Worm (Caenorhabditis elegans) whole organism, L4 larva: Measurements from ENCODE around the gene srab-16.

Experiments used
- D1046.2 ChIP-seq: fragments of 200-800 bp; sonication (Bioruptor generic); IDR thresholded peaks from 2 replicates; pipeline ENCODE4 v1.3.6; 2022; ENCODE audit warnings: missing genetic modification characterization, missing compliant biosample characterization
- F26F4.8 ChIP-seq: fragments of 200-800 bp; sonication (Bioruptor generic); conservative IDR thresholded peaks from 2 replicates; pipeline ENCODE4 v1.3.6; 2022; ENCODE audit warnings: missing genetic modification characterization, missing compliant biosample characterization
- F37D6.2 ChIP-seq: sonication (generic microtip); optimal IDR thresholded peaks from 2 replicates; lab custom pipeline; 2016; ENCODE audit warnings: mild to moderate bottlenecking, missing genetic modification characterization, missing compliant biosample characterization
- F49E8.2 ChIP-seq: sonication (generic microtip); optimal IDR thresholded peaks from 2 replicates; lab custom pipeline; 2016; ENCODE audit warnings: missing compliant biosample characterization, mild to moderate bottlenecking, missing genetic modification characterization, borderline replicate concordance
- R02D3.7 ChIP-seq: fragments of 150-350 bp; sonication (generic microtip); optimal IDR thresholded peaks from 3 replicates; lab custom pipeline; 2014; ENCODE audit warnings: missing biosample characterization, missing genetic modification characterization
- T26A8.4 ChIP-seq: fragments of 200-800 bp; sonication (Bioruptor generic); IDR thresholded peaks from 2 replicates; pipeline ENCODE4 v1.3.6; 2022; ENCODE audit warnings: missing genetic modification characterization, missing compliant biosample characterization
- Y105C5A.15 ChIP-seq: fragments of 200-800 bp; sonication (Bioruptor generic); IDR thresholded peaks from 2 replicates; pipeline ENCODE4 v1.3.6; 2022; ENCODE audit warnings: missing genetic modification characterization, missing compliant biosample characterization
- Y5F2A.4 ChIP-seq: fragments of 200-800 bp; sonication (Bioruptor generic); optimal IDR thresholded peaks from 2 replicates; lab custom pipeline; 2018; ENCODE audit warnings: mild to moderate bottlenecking, missing genetic modification characterization, missing compliant biosample characterization
- Y75B8A.6 ChIP-seq: fragments of 200-800 bp; sonication (Bioruptor generic); IDR thresholded peaks from 2 replicates; pipeline ENCODE4 v1.3.6; 2022; ENCODE audit warnings: missing genetic modification reagents, missing genetic modification characterization, missing compliant biosample characterization
- ZK546.5 ChIP-seq, 2 experiments: sonication (generic microtip); optimal IDR thresholded peaks; 2 replicates each; lab custom pipeline; 2017; ENCODE audit warnings: missing biosample characterization in 2 of 2, missing genetic modification characterization in 2 of 2
- aha-1 ChIP-seq: fragments of 150-350 bp; peaks from one replicate; lab custom pipeline; 2014; ENCODE audit warnings: missing biosample characterization, missing genetic modification characterization
- aly-2 ChIP-seq: sonication (generic microtip); optimal IDR thresholded peaks from 2 replicates; lab custom pipeline; 2018; ENCODE audit warnings: missing biosample characterization, missing genetic modification characterization
- ama-1 ChIP-seq: fragments of 150-350 bp; optimal IDR thresholded peaks from 2 replicates; lab custom pipeline; 2014; ENCODE audit warnings: inconsistent platforms, mixed read lengths
- arid-1 ChIP-seq: fragments of 200-800 bp; sonication (Bioruptor generic); conservative IDR thresholded peaks from 2 replicates; pipeline ENCODE4 v1.3.6; 2022; ENCODE audit warnings: missing genetic modification reagents, missing genetic modification characterization, missing compliant biosample characterization
- ceh-28 ChIP-seq: fragments of 150-350 bp; optimal IDR thresholded peaks from 2 replicates; lab custom pipeline; 2014; ENCODE audit warnings: missing biosample characterization, missing genetic modification reagents, missing genetic modification characterization
- ceh-44 ChIP-seq: fragments of 200-800 bp; sonication (Bioruptor generic); IDR thresholded peaks from 2 replicates; pipeline ENCODE4 v1.3.6; 2022; ENCODE audit warnings: missing genetic modification reagents, missing genetic modification characterization, missing compliant biosample characterization
- ceh-62 ChIP-seq: sonication (generic microtip); optimal IDR thresholded peaks from 2 replicates; lab custom pipeline; 2017; ENCODE audit warnings: missing biosample characterization, missing genetic modification characterization
- ceh-82 ChIP-seq: sonication (generic microtip); optimal IDR thresholded peaks from 2 replicates; lab custom pipeline; 2017; ENCODE audit warnings: missing biosample characterization, missing genetic modification characterization
- cey-2 ChIP-seq: sonication (generic microtip); optimal IDR thresholded peaks from 3 replicates; lab custom pipeline; 2017; ENCODE audit warnings: missing genetic modification characterization, mild to moderate bottlenecking, missing compliant biosample characterization, antibody characterized with exemption, borderline replicate concordance; ENCODE audit not compliant: insufficient read depth
- daf-19 ChIP-seq: fragments of 200-800 bp; sonication (Bioruptor generic); conservative IDR thresholded peaks from 2 replicates; pipeline ENCODE4 v1.3.6; 2022; ENCODE audit warnings: missing genetic modification characterization, missing compliant biosample characterization
- dmd-8 ChIP-seq: fragments of 200-800 bp; sonication (Bioruptor generic); IDR thresholded peaks from 2 replicates; pipeline ENCODE4 v1.3.6; 2022; ENCODE audit warnings: missing genetic modification characterization, missing compliant biosample characterization
- dmd-9 ChIP-seq: fragments of 200-800 bp; sonication (Bioruptor generic); IDR thresholded peaks from 2 replicates; pipeline ENCODE4 v1.3.6; 2022; ENCODE audit warnings: missing genetic modification reagents, missing genetic modification characterization, missing compliant biosample characterization
- dpl-1 ChIP-seq: fragments of 150-350 bp; optimal IDR thresholded peaks from 2 replicates; lab custom pipeline; 2014; ENCODE audit warnings: missing biosample characterization, missing genetic modification reagents, missing genetic modification characterization
- duxl-1 ChIP-seq: sonication (generic microtip); optimal IDR thresholded peaks from 2 replicates; lab custom pipeline; 2016; ENCODE audit warnings: mild to moderate bottlenecking, missing genetic modification characterization, moderate library complexity, missing compliant biosample characterization; ENCODE audit not compliant: poor library complexity
- egl-43 ChIP-seq: fragments of 200-800 bp; sonication (Bioruptor generic); IDR thresholded peaks from 2 replicates; pipeline ENCODE4 v1.3.6; 2022; ENCODE audit warnings: missing genetic modification reagents, missing genetic modification characterization, missing compliant biosample characterization
- fkh-10 ChIP-seq: fragments of 150-350 bp; optimal IDR thresholded peaks from 2 replicates; lab custom pipeline; 2014; ENCODE audit warnings: missing biosample characterization, missing genetic modification reagents, missing genetic modification characterization
- fos-1 ChIP-seq: fragments of 150-350 bp; optimal IDR thresholded peaks from 2 replicates; lab custom pipeline; 2014; ENCODE audit warnings: missing biosample characterization, missing genetic modification characterization
- gei-8 ChIP-seq: fragments of 200-800 bp; sonication (Bioruptor generic); optimal IDR thresholded peaks from 2 replicates; lab custom pipeline; 2018; ENCODE audit warnings: mild to moderate bottlenecking, missing genetic modification characterization, missing compliant biosample characterization
- hlh-30 ChIP-seq: sonication (generic microtip); optimal IDR thresholded peaks from 2 replicates; lab custom pipeline; 2017; ENCODE audit warnings: antibody characterized with exemption, mild to moderate bottlenecking, missing genetic modification characterization, missing compliant biosample characterization; ENCODE audit not compliant: insufficient read depth
- lim-7 ChIP-seq: fragments of 200-800 bp; sonication (Bioruptor generic); IDR thresholded peaks from 2 replicates; pipeline ENCODE4 v1.3.6; 2022; ENCODE audit warnings: missing genetic modification characterization, missing compliant biosample characterization
- lin-1 ChIP-seq: fragments of 200-800 bp; sonication (Bioruptor generic); IDR thresholded peaks from 2 replicates; pipeline ENCODE4 v1.3.6; 2022; ENCODE audit warnings: missing genetic modification reagents, missing genetic modification characterization, missing compliant biosample characterization
- lin-29 ChIP-seq: fragments of 200-800 bp; sonication (Bioruptor generic); IDR thresholded peaks from 2 replicates; pipeline ENCODE4 v1.3.6; 2022; ENCODE audit warnings: missing genetic modification reagents, missing genetic modification characterization, missing compliant biosample characterization
- lin-39 ChIP-seq: fragments of 150-350 bp; optimal IDR thresholded peaks from 2 replicates; lab custom pipeline; 2014; ENCODE audit warnings: missing biosample characterization, missing genetic modification reagents, missing genetic modification characterization
- lsy-2 ChIP-seq, 2 experiments: fragments of 150-350 bp in 1 of 2; sonication (generic microtip) in 1 of 2; optimal IDR thresholded peaks; 2 replicates each; lab custom pipeline; 2014 to 2017; ENCODE audit warnings: missing biosample characterization in 2 of 2, missing genetic modification characterization in 2 of 2
- madf-9 ChIP-seq: fragments of 200-800 bp; sonication (Bioruptor generic); conservative IDR thresholded peaks from 2 replicates; pipeline ENCODE4 v1.3.6; 2022; ENCODE audit warnings: missing genetic modification reagents, missing genetic modification characterization, missing compliant biosample characterization
- mdt-29 ChIP-seq: fragments of 200-800 bp; sonication (Bioruptor generic); IDR thresholded peaks from 2 replicates; pipeline ENCODE4 v1.3.6; 2022; ENCODE audit warnings: missing genetic modification reagents, missing genetic modification characterization, missing compliant biosample characterization
- mep-1 ChIP-seq: fragments of 150-350 bp; sonication (generic microtip); optimal IDR thresholded peaks from 3 replicates; lab custom pipeline; 2014; ENCODE audit warnings: missing biosample characterization, missing genetic modification characterization
- nhr-10 ChIP-seq: fragments of 150-350 bp; optimal IDR thresholded peaks from 2 replicates; lab custom pipeline; 2014; ENCODE audit warnings: missing biosample characterization, missing genetic modification characterization
- nhr-11 ChIP-seq: fragments of 150-350 bp; optimal IDR thresholded peaks from 2 replicates; lab custom pipeline; 2014; ENCODE audit warnings: missing biosample characterization, missing genetic modification characterization
- nhr-111 ChIP-seq: fragments of 200-800 bp; sonication (Bioruptor generic); optimal IDR thresholded peaks from 2 replicates; lab custom pipeline; 2018; ENCODE audit warnings: mild to moderate bottlenecking, missing genetic modification characterization, missing compliant biosample characterization
- nhr-237 ChIP-seq: sonication (generic microtip); optimal IDR thresholded peaks from 2 replicates; lab custom pipeline; 2017; ENCODE audit warnings: missing biosample characterization, missing genetic modification characterization
- nhr-28 ChIP-seq: fragments of 150-350 bp; optimal IDR thresholded peaks from 2 replicates; lab custom pipeline; 2014; ENCODE audit warnings: missing biosample characterization, missing genetic modification characterization
- nhr-6 ChIP-seq: fragments of 150-350 bp; optimal IDR thresholded peaks from 2 replicates; lab custom pipeline; 2014; ENCODE audit warnings: missing biosample characterization, missing genetic modification characterization
- nhr-77 ChIP-seq: fragments of 150-350 bp; optimal IDR thresholded peaks from 2 replicates; lab custom pipeline; 2014; ENCODE audit warnings: missing biosample characterization, missing genetic modification characterization
- pha-4 ChIP-seq, 2 experiments: fragments of 150-350 bp in 1 of 2; fragments of 200-800 bp in 1 of 2; sonication (Bioruptor generic) in 1 of 2; IDR thresholded peaks in 1 of 2; optimal IDR thresholded peaks in 1 of 2; 2 replicates each; pipeline versions ENCODE4 v1.3.6 to Lab custom; 2014 to 2022; ENCODE audit warnings: missing genetic modification characterization in 2 of 2, missing genetic modification reagents in 2 of 2, missing biosample characterization in 1 of 2, missing compliant biosample characterization in 1 of 2
- php-3 ChIP-seq: fragments of 200-800 bp; sonication (Bioruptor generic); IDR thresholded peaks from 2 replicates; pipeline ENCODE4 v1.3.6; 2022; ENCODE audit warnings: missing genetic modification reagents, missing genetic modification characterization, missing compliant biosample characterization
- rbr-2 ChIP-seq: sonication (generic microtip); optimal IDR thresholded peaks from 2 replicates; lab custom pipeline; 2016; ENCODE audit warnings: missing genotype, missing genetic modification characterization, missing compliant biosample characterization
- skn-1 ChIP-seq: fragments of 150-350 bp; optimal IDR thresholded peaks from 2 replicates; lab custom pipeline; 2014; ENCODE audit warnings: missing biosample characterization, missing genetic modification characterization
- snpc-4 ChIP-seq: fragments of 150-350 bp; optimal IDR thresholded peaks from 2 replicates; lab custom pipeline; 2014; ENCODE audit warnings: missing biosample characterization, missing genetic modification characterization
- spr-1 ChIP-seq: sonication (generic microtip); optimal IDR thresholded peaks from 2 replicates; lab custom pipeline; 2016; ENCODE audit warnings: mild to moderate bottlenecking, missing genetic modification characterization, missing compliant biosample characterization
- zag-1 ChIP-seq: fragments of 150-350 bp; optimal IDR thresholded peaks from 2 replicates; lab custom pipeline; 2014; ENCODE audit warnings: missing biosample characterization, missing genetic modification characterization
- zip-11 ChIP-seq: fragments of 200-800 bp; sonication (Bioruptor generic); IDR thresholded peaks from 2 replicates; pipeline ENCODE4 v1.3.6; 2022; ENCODE audit warnings: missing genetic modification characterization, missing compliant biosample characterization
- zip-2 ChIP-seq: fragments of 150-350 bp; optimal IDR thresholded peaks from 2 replicates; lab custom pipeline; 2014; ENCODE audit warnings: missing biosample characterization, missing genetic modification characterization

Gene srab-16

ce11 chrV:773256-773655, 9.3 kb upstream of the srab-16 start, which contains the start of gene sti-1 (continued):
- TF ChIP-seq mep-1 (tag; lab: Kevin White, UChicago): peak; percentile 80
- no peak for TF ChIP-seq egl-43 (GFP tag; lab: Robert Waterston, UW)
- TF ChIP-seq cey-2: no peak
- TF ChIP-seq D1046.2 (GFP tag; lab: Robert Waterston, UW): no peak
- no peak for TF ChIP-seq lin-29
- TF ChIP-seq Y75B8A.6 (GFP tag; lab: Robert Waterston, UW): no peak
- no peak for TF ChIP-seq lin-39
- TF ChIP-seq dmd-9 (GFP tag; lab: Robert Waterston, UW): no peak
- TF ChIP-seq pha-4 (GFP tag; IDR thresholded peaks at IDR 0.05; lab: Robert Waterston, UW): peak; percentile 63; the same call in 1 of the 2 replicates
- peak; percentile 52 for TF ChIP-seq pha-4 (tag; optimal IDR thresholded peaks at IDR 0.05; lab: Kevin White, UChicago)
- TF ChIP-seq lim-7: no peak
- peak; percentile 95 for TF ChIP-seq nhr-77 (tag; lab: Kevin White, UChicago)
- TF ChIP-seq dpl-1 (GFP tag; lab: Kevin White, UChicago): peak; percentile 96
- no peak for TF ChIP-seq zip-11 (GFP tag; lab: Robert Waterston, UW)
- no peak for TF ChIP-seq ceh-28 (tag; lab: Kevin White, UChicago)
- peak; percentile 35 for TF ChIP-seq fkh-10 (GFP tag; lab: Kevin White, UChicago)
- peak in 1 of 2 experiments; percentile 90 for TF ChIP-seq lsy-2 (tag; optimal IDR thresholded peaks at IDR 0.05; lab: Kevin White, UChicago)
- TF ChIP-seq F49E8.2 (tag; lab: Kevin White, UChicago): peak; percentile 26
- TF ChIP-seq zag-1 (tag; lab: Kevin White, UChicago): no peak
- no peak for TF ChIP-seq ceh-62 (tag; lab: Kevin White, UChicago)
- TF ChIP-seq Y5F2A.4: no peak
- TF ChIP-seq dmd-8 (GFP tag; lab: Robert Waterston, UW): no peak
- TF ChIP-seq spr-1 (tag; lab: Kevin White, UChicago): peak; percentile 15
- TF ChIP-seq aha-1: peak; percentile 88
- peak; percentile 17 for TF ChIP-seq F37D6.2 (tag; lab: Kevin White, UChicago)
- no peak for TF ChIP-seq php-3 (GFP tag; lab: Robert Waterston, UW)
- no peak for TF ChIP-seq arid-1 (GFP tag; lab: Robert Waterston, UW)
- no peak for TF ChIP-seq nhr-111 (GFP tag; lab: Kevin White, UChicago)
- no peak for TF ChIP-seq gei-8 (GFP tag; lab: Kevin White, UChicago)
- peak; percentile 66 for TF ChIP-seq nhr-11
- no peak for TF ChIP-seq lin-1 (GFP tag; lab: Robert Waterston, UW)
- TF ChIP-seq F26F4.8 (GFP tag; lab: Robert Waterston, UW): no peak
- no peak for TF ChIP-seq skn-1 (tag; lab: Kevin White, UChicago)
- peak; percentile 67 for TF ChIP-seq nhr-6
- peak; percentile 83 for TF ChIP-seq nhr-28 (tag; lab: Kevin White, UChicago)
- no peak for TF ChIP-seq ama-1 (lab: Kevin White, UChicago)
- no peak for TF ChIP-seq fos-1 (tag; lab: Kevin White, UChicago)
- no peak for TF ChIP-seq aly-2
- no peak for TF ChIP-seq snpc-4 (tag; lab: Kevin White, UChicago)
- TF ChIP-seq ceh-44 (GFP tag; lab: Robert Waterston, UW): no peak
- TF ChIP-seq mdt-29 (GFP tag; lab: Robert Waterston, UW): no peak
- TF ChIP-seq nhr-237: no peak
- no peak for TF ChIP-seq daf-19 (GFP tag; lab: Robert Waterston, UW)
- no peak for TF ChIP-seq Y105C5A.15 (GFP tag; lab: Robert Waterston, UW)
- peak; percentile 68 for TF ChIP-seq rbr-2 (tag; lab: Kevin White, UChicago)
- TF ChIP-seq nhr-10 (tag; lab: Kevin White, UChicago): no peak
- no peak for TF ChIP-seq R02D3.7 (tag; lab: Kevin White, UChicago)
- TF ChIP-seq madf-9 (GFP tag; lab: Robert Waterston, UW): no peak
- TF ChIP-seq ZK546.5 (tag; optimal IDR thresholded peaks at IDR 0.05; lab: Kevin White, UChicago): no peak
- peak; percentile 55; the same call in 1 of the 2 replicates for TF ChIP-seq T26A8.4 (GFP tag; lab: Robert Waterston, UW)
- TF ChIP-seq zip-2 (tag; lab: Kevin White, UChicago): no peak
- TF ChIP-seq ceh-82 (tag; lab: Kevin White, UChicago): no peak
- TF ChIP-seq duxl-1: peak; percentile 81
- peak; percentile 75 for TF ChIP-seq hlh-30 (tag; lab: Kevin White, UChicago)
